Worm (Caenorhabditis elegans): ENCODE results near the gene srt-73.
A peak's percentile ranks its signal among the peaks of the same experiment; 100 is the strongest.

Gene srt-73

DNA sequence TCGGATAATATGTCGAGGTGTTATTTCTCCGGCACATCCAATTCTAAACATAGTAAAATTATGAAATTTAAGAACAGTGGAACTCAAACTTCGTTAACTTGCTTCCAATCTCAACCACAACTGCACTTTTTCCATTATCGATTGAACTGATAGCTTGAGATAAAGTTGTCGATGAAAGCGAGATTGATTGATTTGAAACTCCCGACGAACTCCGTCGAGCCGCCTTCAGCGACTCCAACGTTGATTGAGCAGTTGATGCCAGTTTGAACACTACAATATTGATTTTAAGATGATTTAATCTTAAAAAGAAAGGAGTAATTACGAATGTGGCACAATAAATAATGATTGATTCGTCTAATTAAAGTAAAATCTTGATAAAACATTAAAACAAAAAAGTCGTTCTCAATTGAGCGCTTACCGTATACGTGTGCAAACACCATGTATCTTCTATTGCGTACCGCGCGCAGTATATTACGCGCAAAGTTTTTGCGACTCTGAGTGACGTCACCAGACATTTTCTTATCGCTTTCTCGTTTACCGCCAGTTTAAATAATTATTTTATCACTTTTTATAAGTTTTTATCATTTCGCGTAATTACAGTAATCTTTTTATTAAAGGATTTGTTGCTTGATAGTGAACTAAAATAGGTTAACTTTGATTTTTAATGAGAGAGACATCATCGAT, 23.2 kb downstream of the srt-73 start, which contains the start of gene arp-11 (continued):
- TF ChIP-seq mes-4 (tag; optimal IDR thresholded peaks at IDR 0.05) (no peak), lin-35 (GFP tag; optimal IDR thresholded peaks at IDR 0.05) (peak in 1 of 3 experiments; percentile 49), mxl-1 (tag; optimal IDR thresholded peaks at IDR 0.05) (no peak), F57A8.1 (GFP tag; optimal IDR thresholded peaks at IDR 0.05) (no peak), unc-130 (GFP tag; optimal IDR thresholded peaks at IDR 0.05) (no peak), nhr-80 (tag; optimal IDR thresholded peaks at IDR 0.05) (peak; percentile 23), ceh-100 (GFP tag; IDR thresholded peaks at IDR 0.05) (no peak), athp-1 (tag; optimal IDR thresholded peaks at IDR 0.05) (no peak), tlf-1 (GFP tag; optimal IDR thresholded peaks at IDR 0.05) (peak; percentile 0), egl-18 (GFP tag; IDR thresholded peaks at IDR 0.05) (no peak), lag-1 (GFP tag; IDR thresholded peaks at IDR 0.05) (no peak), hsf-1 (GFP tag; IDR thresholded peaks at IDR 0.05) (no peak), hmg-1.2 (GFP tag; IDR thresholded peaks at IDR 0.05) (peak; percentile 31; the same call in 1 of the 2 replicates), ztf-6 (GFP tag; IDR thresholded peaks at IDR 0.05) (no peak), ceh-79 (tag; optimal IDR thresholded peaks at IDR 0.05) (no peak), zfh-2 (GFP tag; conservative IDR thresholded peaks at IDR 0.05) (no peak), zim-3 (tag; optimal IDR thresholded peaks at IDR 0.05) (no peak), ztf-3 (GFP tag; optimal IDR thresholded peaks at IDR 0.05) (no peak), F33H1.4 (GFP tag; IDR thresholded peaks at IDR 0.05) (peak; percentile 26; the same call in 1 of the 2 replicates), aptf-3 (GFP tag; IDR thresholded peaks at IDR 0.05) (no peak), F39B2.1 (GFP tag; IDR thresholded peaks at IDR 0.05) (no peak), aptf-2 (GFP tag; conservative IDR thresholded peaks at IDR 0.05) (no peak), attf-5 (GFP tag; optimal IDR thresholded peaks at IDR 0.05) (peak; percentile 84), chd-7 (tag; optimal IDR thresholded peaks at IDR 0.05) (no peak), lsy-27 (tag; optimal IDR thresholded peaks at IDR 0.05; ENCODE audit: borderline replicate concordance, insufficient read depth) (no peak), ztf-22 (GFP tag; optimal IDR thresholded peaks at IDR 0.05) (no peak), atf-7 (tag; optimal IDR thresholded peaks at IDR 0.05) (peak; percentile 96), lin-54 (GFP tag; optimal IDR thresholded peaks at IDR 0.05) (peak; percentile 61), ztf-28 (GFP tag; IDR thresholded peaks at IDR 0.05) (no peak), egl-44 (GFP tag; IDR thresholded peaks at IDR 0.05) (no peak), let-607 (tag; optimal IDR thresholded peaks at IDR 0.05) (peak in 1 of 2 experiments; percentile 1), nfya-2 (GFP tag; IDR thresholded peaks at IDR 0.05) (no peak), dox-1 (GFP tag; IDR thresholded peaks at IDR 0.05) (peak; percentile 61), hrde-1 (tag; optimal IDR thresholded peaks at IDR 0.05; ENCODE audit: borderline replicate concordance) (no peak), ama-1 (optimal IDR thresholded peaks at IDR 0.05) (no peak), ama-1 (GFP tag; optimal IDR thresholded peaks at IDR 0.05) (no peak), F10E7.11 (tag; optimal IDR thresholded peaks at IDR 0.05) (no peak), K12H6.12 (tag; optimal IDR thresholded peaks at IDR 0.05) (no peak), ZK185.1 (tag; optimal IDR thresholded peaks at IDR 0.05; ENCODE audit: poor library complexity, severe bottlenecking) (peak; percentile 56), ccch-3 (GFP tag; optimal IDR thresholded peaks at IDR 0.05) (no peak), ceh-40 (GFP tag; IDR thresholded peaks at IDR 0.05) (no peak), efl-1 (GFP tag; optimal IDR thresholded peaks at IDR 0.05) (peak; percentile 26), B0336.3 (GFP tag; IDR thresholded peaks at IDR 0.05) (0 out of 2 replicates have a peak, but pooled peaks have one; percentile 22), lsl-1 (GFP tag; optimal IDR thresholded peaks at IDR 0.05) (peak; percentile 65), nhr-179 (tag; optimal IDR thresholded peaks at IDR 0.05) (no peak), madf-10 (tag; optimal IDR thresholded peaks at IDR 0.05) (peak; percentile 46), C06A6.2 (GFP tag; conservative IDR thresholded peaks at IDR 0.05) (no peak), ztf-25 (GFP tag; IDR thresholded peaks at IDR 0.05) (no peak), let-526 (GFP tag; IDR thresholded peaks at IDR 0.05) (no peak)
